Worm (Caenorhabditis elegans): Measurements from ENCODE around the gene hal-3.

Gene hal-3

ce11 chrII:9603419-9603818 lies 13.5 kb downstream of the hal-3 start:
- no peak for TF ChIP-seq pes-1 (GFP tag; IDR thresholded peaks at IDR 0.05)
- TF ChIP-seq B0310.2 (tag; optimal IDR thresholded peaks at IDR 0.05), result no peak
- TF ChIP-seq ama-1 (optimal IDR thresholded peaks at IDR 0.05), result no peak
- no peak for TF ChIP-seq hnd-1 (tag; optimal IDR thresholded peaks at IDR 0.05)
- TF ChIP-seq hmbx-1 (tag; optimal IDR thresholded peaks at IDR 0.05), result no peak
- TF ChIP-seq tbx-37 (GFP tag; conservative IDR thresholded peaks at IDR 0.05), result no peak
- TF ChIP-seq ets-7 (tag; optimal IDR thresholded peaks at IDR 0.05), result no peak
- no peak for TF ChIP-seq flt-1 (GFP tag; IDR thresholded peaks at IDR 0.05)
- TF ChIP-seq tbx-11 (GFP tag; IDR thresholded peaks at IDR 0.05), result no peak
- no peak for TF ChIP-seq tra-4 (tag; optimal IDR thresholded peaks at IDR 0.05)
- TF ChIP-seq ceh-13 (GFP tag; optimal IDR thresholded peaks at IDR 0.05), result no peak
- no peak for TF ChIP-seq sea-1 (GFP tag; conservative IDR thresholded peaks at IDR 0.05)
- no peak for TF ChIP-seq F13C5.2 (tag; optimal IDR thresholded peaks at IDR 0.05)
- no peak for TF ChIP-seq scrt-1 (GFP tag; IDR thresholded peaks at IDR 0.05)
- TF ChIP-seq ceh-36 (tag; optimal IDR thresholded peaks at IDR 0.05), result no peak
- TF ChIP-seq hmg-4 (GFP tag; optimal IDR thresholded peaks at IDR 0.05), result no peak
- TF ChIP-seq aly-1 (tag; optimal IDR thresholded peaks at IDR 0.05), result no peak

- no peak for TF ChIP-seq ceh-13 (GFP tag; optimal IDR thresholded peaks at IDR 0.05)
- TF ChIP-seq tra-4 (tag; optimal IDR thresholded peaks at IDR 0.05), result no peak
- TF ChIP-seq sea-1 (GFP tag; conservative IDR thresholded peaks at IDR 0.05), result no peak
- no peak for TF ChIP-seq ets-7 (tag; optimal IDR thresholded peaks at IDR 0.05)
- TF ChIP-seq hnd-1 (tag; optimal IDR thresholded peaks at IDR 0.05), result no peak
- no peak for TF ChIP-seq hmbx-1 (tag; optimal IDR thresholded peaks at IDR 0.05)
- TF ChIP-seq ama-1 (optimal IDR thresholded peaks at IDR 0.05), result no peak
- no peak for TF ChIP-seq tbx-37 (GFP tag; conservative IDR thresholded peaks at IDR 0.05)
- TF ChIP-seq pes-1 (GFP tag; IDR thresholded peaks at IDR 0.05), result no peak
- TF ChIP-seq tbx-11 (GFP tag; IDR thresholded peaks at IDR 0.05), result no peak
- no peak for TF ChIP-seq ceh-36 (tag; optimal IDR thresholded peaks at IDR 0.05)
- no peak for TF ChIP-seq F13C5.2 (tag; optimal IDR thresholded peaks at IDR 0.05)
- no peak for TF ChIP-seq aly-1 (tag; optimal IDR thresholded peaks at IDR 0.05)
- no peak for TF ChIP-seq scrt-1 (GFP tag; IDR thresholded peaks at IDR 0.05)
- no peak for TF ChIP-seq hmg-4 (GFP tag; optimal IDR thresholded peaks at IDR 0.05)
These were observed 14.4 kb downstream of the hal-3 start for ce11 chrII:9602566-9602965.

ce11 chrII:9601679-9602078 lies 15.2 kb downstream of the hal-3 start:
- TF ChIP-seq ets-7 (tag; optimal IDR thresholded peaks at IDR 0.05) (no peak), tbx-37 (GFP tag; conservative IDR thresholded peaks at IDR 0.05) (no peak)

- no peak for TF ChIP-seq tra-4 (tag; optimal IDR thresholded peaks at IDR 0.05)
These were observed 15.9 kb downstream of the hal-3 start for ce11 chrII:9601069-9601468.

ce11 chrII:9600022-9600722 lies 16.8 kb downstream of the hal-3 start:
- TF ChIP-seq ceh-13 (GFP tag; optimal IDR thresholded peaks at IDR 0.05), result no peak
- TF ChIP-seq tbx-37 (GFP tag; conservative IDR thresholded peaks at IDR 0.05), result no peak
- no peak for TF ChIP-seq ets-7 (tag; optimal IDR thresholded peaks at IDR 0.05)
- no peak for TF ChIP-seq aly-1 (tag; optimal IDR thresholded peaks at IDR 0.05)
- TF ChIP-seq sea-1 (GFP tag; conservative IDR thresholded peaks at IDR 0.05), result no peak
- TF ChIP-seq F13C5.2 (tag; optimal IDR thresholded peaks at IDR 0.05), result no peak

ce11 chrII:9597516-9598047 lies 19.3 kb downstream of the hal-3 start, which contains the start of gene mrpl-53:
TSS of gene mrpl-53 (plus strand) at chrII:9597622.
- TF ChIP-seq tbx-11 (GFP tag; IDR thresholded peaks at IDR 0.05) (no peak), F13C5.2 (tag; optimal IDR thresholded peaks at IDR 0.05) (no peak), ama-1 (optimal IDR thresholded peaks at IDR 0.05) (no peak), hmbx-1 (tag; optimal IDR thresholded peaks at IDR 0.05) (no peak), hnd-1 (tag; optimal IDR thresholded peaks at IDR 0.05) (no peak), ceh-13 (GFP tag; optimal IDR thresholded peaks at IDR 0.05) (no peak), B0310.2 (tag; optimal IDR thresholded peaks at IDR 0.05) (no peak), flt-1 (GFP tag; IDR thresholded peaks at IDR 0.05) (no peak), scrt-1 (GFP tag; IDR thresholded peaks at IDR 0.05) (no peak), tra-4 (tag; optimal IDR thresholded peaks at IDR 0.05) (no peak), hmg-4 (GFP tag; optimal IDR thresholded peaks at IDR 0.05) (no peak), ceh-36 (tag; optimal IDR thresholded peaks at IDR 0.05) (no peak), aly-1 (tag; optimal IDR thresholded peaks at IDR 0.05) (no peak)

- TF ChIP-seq tbx-37 (GFP tag; conservative IDR thresholded peaks at IDR 0.05) (no peak), ceh-13 (GFP tag; optimal IDR thresholded peaks at IDR 0.05) (no peak), flt-1 (GFP tag; IDR thresholded peaks at IDR 0.05) (no peak), pes-1 (GFP tag; IDR thresholded peaks at IDR 0.05) (no peak), F13C5.2 (tag; optimal IDR thresholded peaks at IDR 0.05) (no peak), tbx-11 (GFP tag; IDR thresholded peaks at IDR 0.05) (no peak), ets-7 (tag; optimal IDR thresholded peaks at IDR 0.05) (no peak), tra-4 (tag; optimal IDR thresholded peaks at IDR 0.05) (no peak), hmbx-1 (tag; optimal IDR thresholded peaks at IDR 0.05) (no peak), aly-1 (tag; optimal IDR thresholded peaks at IDR 0.05) (no peak), hnd-1 (tag; optimal IDR thresholded peaks at IDR 0.05) (no peak), sea-1 (GFP tag; conservative IDR thresholded peaks at IDR 0.05) (no peak), hmg-4 (GFP tag; optimal IDR thresholded peaks at IDR 0.05) (no peak), scrt-1 (GFP tag; IDR thresholded peaks at IDR 0.05) (no peak)
These were observed 20.5 kb downstream of the hal-3 start, which contains the start of gene E02H1.6 for ce11 chrII:9596401-9596800. TSS of gene E02H1.6 (plus strand) at chrII:9596701.

- TF ChIP-seq hmbx-1 (tag; optimal IDR thresholded peaks at IDR 0.05), result no peak
- no peak for TF ChIP-seq tra-4 (tag; optimal IDR thresholded peaks at IDR 0.05)
- TF ChIP-seq B0310.2 (tag; optimal IDR thresholded peaks at IDR 0.05), result no peak
- no peak for TF ChIP-seq tbx-11 (GFP tag; IDR thresholded peaks at IDR 0.05)
- no peak for TF ChIP-seq pes-1 (GFP tag; IDR thresholded peaks at IDR 0.05)
- no peak for TF ChIP-seq ama-1 (optimal IDR thresholded peaks at IDR 0.05)
- TF ChIP-seq sea-1 (GFP tag; conservative IDR thresholded peaks at IDR 0.05), result no peak
- no peak for TF ChIP-seq hmg-4 (GFP tag; optimal IDR thresholded peaks at IDR 0.05)
- TF ChIP-seq flt-1 (GFP tag; IDR thresholded peaks at IDR 0.05), result no peak
- no peak for TF ChIP-seq scrt-1 (GFP tag; IDR thresholded peaks at IDR 0.05)
- TF ChIP-seq F13C5.2 (tag; optimal IDR thresholded peaks at IDR 0.05), result no peak
- no peak for TF ChIP-seq hnd-1 (tag; optimal IDR thresholded peaks at IDR 0.05)
- TF ChIP-seq tbx-37 (GFP tag; conservative IDR thresholded peaks at IDR 0.05), result no peak
- TF ChIP-seq ets-7 (tag; optimal IDR thresholded peaks at IDR 0.05), result no peak
- TF ChIP-seq ceh-13 (GFP tag; optimal IDR thresholded peaks at IDR 0.05), result no peak
- no peak for TF ChIP-seq ceh-36 (tag; optimal IDR thresholded peaks at IDR 0.05)
- TF ChIP-seq aly-1 (tag; optimal IDR thresholded peaks at IDR 0.05), result no peak
These were observed 22.0 kb downstream of the hal-3 start, which contains the start of gene E02H1.5 for ce11 chrII:9594924-9595323. TSS of gene E02H1.5 (plus strand) at chrII:9595224.
